Worm (Caenorhabditis elegans): ENCODE data around the gene cni-1.

The cni-1 gene

ce11 chrV:13161052-13161451, 19.1 kb upstream of the cni-1 start:
- TF ChIP-seq nhr-129 (tag; optimal IDR thresholded peaks at IDR 0.05) (no peak), sma-3 (GFP tag; optimal IDR thresholded peaks at IDR 0.05) (no peak), gmeb-1 (tag; optimal IDR thresholded peaks at IDR 0.05) (no peak), lin-11 (tag; optimal IDR thresholded peaks at IDR 0.05) (no peak), ztf-4 (tag; optimal IDR thresholded peaks at IDR 0.05) (no peak), nhr-11 (tag; optimal IDR thresholded peaks at IDR 0.05) (no peak), nhr-25 (tag; optimal IDR thresholded peaks at IDR 0.05) (no peak), nhr-10 (tag; optimal IDR thresholded peaks at IDR 0.05) (no peak), dmd-4 (tag; optimal IDR thresholded peaks at IDR 0.05) (no peak), nhr-77 (tag; optimal IDR thresholded peaks at IDR 0.05) (no peak), R02D3.7 (tag; optimal IDR thresholded peaks at IDR 0.05) (no peak), fos-1 (tag; optimal IDR thresholded peaks at IDR 0.05) (no peak), egl-27 (tag; optimal IDR thresholded peaks at IDR 0.05) (no peak), aly-2 (tag; optimal IDR thresholded peaks at IDR 0.05) (no peak), unc-55 (GFP tag; optimal IDR thresholded peaks at IDR 0.05) (no peak), mdl-1 (tag; optimal IDR thresholded peaks at IDR 0.05) (no peak), skn-1 (tag; optimal IDR thresholded peaks at IDR 0.05) (no peak), nhr-237 (tag; optimal IDR thresholded peaks at IDR 0.05) (no peak), lsy-2 (tag; optimal IDR thresholded peaks at IDR 0.05) (no peak)

ce11 chrV:13162885-13163284, 17.2 kb upstream of the cni-1 start:
- peak; percentile 93 for TF ChIP-seq snpc-4 (tag; optimal IDR thresholded peaks at IDR 0.05)
- TF ChIP-seq egl-27 (tag; optimal IDR thresholded peaks at IDR 0.05): no peak

DNA sequence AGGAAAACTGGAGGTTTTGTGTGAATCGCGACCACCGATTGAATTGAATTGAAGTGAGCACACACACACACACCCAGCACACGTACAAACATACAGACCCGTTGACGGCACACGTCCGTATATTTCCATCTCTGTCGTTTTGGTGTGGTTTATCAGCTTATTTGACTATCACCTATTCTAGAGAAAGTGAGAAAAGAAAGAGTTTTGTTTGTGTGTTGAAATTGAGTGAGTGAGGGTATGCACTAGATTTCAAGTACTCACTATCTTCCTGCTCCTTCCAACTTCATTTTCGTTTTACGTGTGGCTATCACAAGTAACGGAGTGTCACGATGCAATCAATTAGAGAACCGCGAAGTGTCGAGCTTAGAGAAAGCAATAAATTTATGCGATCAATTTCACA, 16.3 kb upstream of the cni-1 start:
- TF ChIP-seq gmeb-1 (tag; optimal IDR thresholded peaks at IDR 0.05) (peak; percentile 34), sma-9 (GFP tag; optimal IDR thresholded peaks at IDR 0.05) (peak; percentile 19), sma-9 (tag; optimal IDR thresholded peaks at IDR 0.05) (no peak), sma-3 (GFP tag; optimal IDR thresholded peaks at IDR 0.05) (peak; percentile 18), lsy-2 (tag; optimal IDR thresholded peaks at IDR 0.05) (no peak), ztf-4 (tag; optimal IDR thresholded peaks at IDR 0.05) (no peak), crh-2 (tag; optimal IDR thresholded peaks at IDR 0.05) (peak; percentile 19), fos-1 (tag; optimal IDR thresholded peaks at IDR 0.05) (peak; percentile 88), ztf-11 (tag; optimal IDR thresholded peaks at IDR 0.05) (no peak), nhr-11 (tag; optimal IDR thresholded peaks at IDR 0.05) (no peak), nhr-129 (tag; optimal IDR thresholded peaks at IDR 0.05) (peak; percentile 28)

DNA sequence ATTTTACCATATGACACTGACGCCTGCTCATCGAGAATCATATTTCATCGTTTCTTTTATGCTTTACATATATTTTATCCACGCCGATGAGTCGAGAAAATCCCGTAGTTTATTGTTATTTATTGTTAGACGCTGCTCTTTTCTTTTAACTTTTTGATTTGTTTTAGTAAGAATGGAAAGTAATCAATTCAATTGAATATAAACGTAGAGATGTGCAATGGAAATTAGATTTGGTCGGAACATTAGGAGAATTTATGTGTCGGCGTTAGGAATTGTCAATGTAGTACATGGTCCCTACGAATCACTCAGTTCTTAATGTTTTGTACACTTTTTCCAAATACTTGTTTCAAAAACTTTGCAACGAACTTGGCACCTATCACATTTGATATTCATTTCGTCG, 14.9 kb upstream of the cni-1 start:
- no peak for TF ChIP-seq ztf-4 (tag; optimal IDR thresholded peaks at IDR 0.05)
- TF ChIP-seq lin-39 (tag; optimal IDR thresholded peaks at IDR 0.05): no peak
- no peak for TF ChIP-seq crh-2 (tag; optimal IDR thresholded peaks at IDR 0.05)
- no peak for TF ChIP-seq mab-5 (tag; optimal IDR thresholded peaks at IDR 0.05)
- TF ChIP-seq peb-1 (tag; optimal IDR thresholded peaks at IDR 0.05): no peak
- no peak for TF ChIP-seq sma-3 (GFP tag; optimal IDR thresholded peaks at IDR 0.05)
- TF ChIP-seq sma-9 (GFP tag; optimal IDR thresholded peaks at IDR 0.05): no peak
- no peak for TF ChIP-seq sma-9 (tag; optimal IDR thresholded peaks at IDR 0.05)
- TF ChIP-seq zag-1 (tag; optimal IDR thresholded peaks at IDR 0.05): no peak
- no peak for TF ChIP-seq nhr-12 (tag; optimal IDR thresholded peaks at IDR 0.05)
- no peak for TF ChIP-seq R02D3.7 (tag; optimal IDR thresholded peaks at IDR 0.05)
- TF ChIP-seq nhr-77 (tag; optimal IDR thresholded peaks at IDR 0.05): no peak
- no peak for TF ChIP-seq nhr-10 (tag; optimal IDR thresholded peaks at IDR 0.05)
- no peak for TF ChIP-seq elt-3 (tag; optimal IDR thresholded peaks at IDR 0.05)
- no peak for TF ChIP-seq nhr-11 (tag; optimal IDR thresholded peaks at IDR 0.05)

DNA sequence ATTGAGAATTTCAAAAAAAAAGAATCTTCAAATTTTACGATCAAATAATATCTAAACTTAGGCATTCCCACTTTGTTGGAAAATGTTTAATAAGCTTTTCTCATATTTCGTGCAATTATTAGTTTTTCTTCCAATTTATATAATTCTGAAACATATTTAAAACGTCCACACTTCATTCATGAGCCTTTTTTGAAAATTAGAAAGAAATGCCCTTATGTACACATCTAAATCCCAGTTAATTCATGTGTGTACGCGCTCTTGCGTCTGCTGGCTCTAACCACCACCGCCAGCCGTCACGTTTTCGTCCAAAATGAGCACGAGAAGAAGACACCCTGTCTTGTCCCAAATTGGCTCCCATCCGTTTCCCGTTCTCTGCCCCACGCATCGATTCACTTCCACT, 13.5 kb upstream of the cni-1 start:
- no peak for TF ChIP-seq sma-3 (GFP tag; optimal IDR thresholded peaks at IDR 0.05)
- TF ChIP-seq lsy-2 (tag; optimal IDR thresholded peaks at IDR 0.05): no peak
- peak; percentile 6 for TF ChIP-seq unc-55 (GFP tag; optimal IDR thresholded peaks at IDR 0.05)
- TF ChIP-seq zag-1 (tag; optimal IDR thresholded peaks at IDR 0.05): peak; percentile 35
- no peak for TF ChIP-seq nhr-21 (tag; optimal IDR thresholded peaks at IDR 0.05)

DNA sequence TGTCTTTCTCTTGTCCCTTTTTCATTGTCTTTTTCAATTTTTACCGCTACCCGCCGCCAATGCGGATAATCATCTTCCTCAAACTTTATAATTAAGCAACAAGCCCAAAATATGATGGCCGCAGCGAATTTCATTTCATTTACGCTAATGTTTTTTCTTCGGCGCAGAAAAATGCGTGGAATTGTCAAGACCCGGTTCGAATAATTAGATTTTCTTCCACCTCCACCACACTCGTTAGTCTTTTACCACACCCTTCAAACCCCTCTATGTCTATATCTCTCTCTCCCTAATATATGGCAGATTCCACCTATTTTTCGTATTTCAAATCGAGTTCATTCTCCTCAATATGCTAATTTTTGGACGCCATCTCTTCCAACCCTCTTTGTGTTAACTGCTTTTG, 9.6 kb upstream of the cni-1 start:
- TF ChIP-seq mdl-1 (tag; optimal IDR thresholded peaks at IDR 0.05): no peak
- no peak for TF ChIP-seq ama-1 (optimal IDR thresholded peaks at IDR 0.05)
- no peak for TF ChIP-seq unc-62 (GFP tag; optimal IDR thresholded peaks at IDR 0.05)
- TF ChIP-seq R02D3.7 (tag; optimal IDR thresholded peaks at IDR 0.05): no peak
- TF ChIP-seq ceh-16 (tag; optimal IDR thresholded peaks at IDR 0.05): no peak
- no peak for TF ChIP-seq skn-1 (tag; optimal IDR thresholded peaks at IDR 0.05)
- no peak for TF ChIP-seq lin-11 (tag; optimal IDR thresholded peaks at IDR 0.05)
- TF ChIP-seq C34F6.9 (tag; optimal IDR thresholded peaks at IDR 0.05): no peak
- no peak for TF ChIP-seq nhr-25 (tag; optimal IDR thresholded peaks at IDR 0.05)
- no peak for TF ChIP-seq ztf-4 (tag; optimal IDR thresholded peaks at IDR 0.05)
- no peak for TF ChIP-seq nhr-237 (tag; optimal IDR thresholded peaks at IDR 0.05)
- no peak for TF ChIP-seq ztf-11 (tag; optimal IDR thresholded peaks at IDR 0.05)
- no peak for TF ChIP-seq Y55F3AM.14 (GFP tag; optimal IDR thresholded peaks at IDR 0.05)

Data from whole organism, L2 larva.